Worm (Caenorhabditis elegans) whole organism, early embryonic: Measurements from ENCODE around the gene rab-1.

Experiments
- ama-1 ChIP-seq: fragments of 150-350 bp; optimal IDR thresholded peaks from 2 replicates; lab custom pipeline; 2014
- scrt-1 ChIP-seq: fragments of 200-800 bp; sonication (Bioruptor generic); IDR thresholded peaks from 2 replicates; pipeline ENCODE4 v1.3.6; 2022; ENCODE audit warnings: missing genetic modification characterization, missing compliant biosample characterization
- tbx-37 ChIP-seq: fragments of 200-800 bp; sonication (Bioruptor generic); conservative IDR thresholded peaks from 2 replicates; pipeline ENCODE4 v1.3.6; 2022; ENCODE audit warnings: missing genetic modification reagents, missing genetic modification characterization, missing compliant biosample characterization

ce11 chrV:1263078-1263732 lies 584 bp downstream of the rab-1 start:
- TF ChIP-seq tbx-37 (GFP tag; lab: Robert Waterston, UW) (no peak), ama-1 (lab: Kevin White, UChicago) (no peak), scrt-1 (GFP tag; lab: Robert Waterston, UW) (no peak)
